Worm (Caenorhabditis elegans) whole organism, L4/young adult: Measurements from ENCODE around the gene ttr-43.

Experiments
- W03F9.2 ChIP-seq: fragments of 150-350 bp; optimal IDR thresholded peaks from 2 replicates; lab custom pipeline; 2014; ENCODE audit warnings: missing biosample characterization, missing genetic modification characterization
- dao-5 ChIP-seq: sonication (generic microtip); optimal IDR thresholded peaks from 2 replicates; lab custom pipeline; 2016; ENCODE audit warnings: missing genotype, missing genetic modification characterization, moderate library complexity, missing compliant biosample characterization
- him-1 ChIP-seq: sonication (generic microtip); optimal IDR thresholded peaks from 2 replicates; lab custom pipeline; 2016; ENCODE audit warnings: missing genotype, missing genetic modification reagents, missing genetic modification characterization, missing compliant biosample characterization

The ttr-43 gene

DNA sequence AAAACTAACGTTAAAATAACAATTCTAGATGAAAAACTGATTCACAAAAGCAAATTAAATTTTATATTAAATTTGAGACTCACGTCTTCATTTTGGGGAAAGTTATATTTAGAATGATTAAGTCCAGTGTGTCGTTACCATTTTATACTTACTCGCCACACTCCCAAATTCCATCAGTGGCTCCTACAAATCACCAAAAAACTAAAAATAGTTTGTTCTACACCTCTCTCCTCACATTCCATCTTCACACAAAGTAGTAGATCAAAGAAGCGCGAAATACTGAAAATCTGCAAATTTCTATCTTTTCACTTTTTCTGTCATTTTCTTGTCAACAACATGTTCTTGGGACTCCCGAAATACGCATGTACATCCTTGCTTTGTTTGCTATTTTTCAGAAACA, 18.4 kb upstream of the ttr-43 start, which contains the start of gene ZC116.5:
Gene ZC116.5, minus strand, starts transcription at position 101 of the 400 bp plus-strand sequence.
- TF ChIP-seq W03F9.2 (tag; lab: Kevin White, UChicago) (no peak), him-1 (tag; lab: Kevin White, UChicago) (no peak), dao-5 (no peak)

ce11 chrV:12607113-12607512, 16.6 kb upstream of the ttr-43 start, which contains the start of gene erg-28:
erg-28 (plus strand) TSS chrV:12607413.
- no peak for TF ChIP-seq W03F9.2 (tag; lab: Kevin White, UChicago)
- no peak for TF ChIP-seq him-1 (tag; lab: Kevin White, UChicago)
- no peak for TF ChIP-seq dao-5

DNA sequence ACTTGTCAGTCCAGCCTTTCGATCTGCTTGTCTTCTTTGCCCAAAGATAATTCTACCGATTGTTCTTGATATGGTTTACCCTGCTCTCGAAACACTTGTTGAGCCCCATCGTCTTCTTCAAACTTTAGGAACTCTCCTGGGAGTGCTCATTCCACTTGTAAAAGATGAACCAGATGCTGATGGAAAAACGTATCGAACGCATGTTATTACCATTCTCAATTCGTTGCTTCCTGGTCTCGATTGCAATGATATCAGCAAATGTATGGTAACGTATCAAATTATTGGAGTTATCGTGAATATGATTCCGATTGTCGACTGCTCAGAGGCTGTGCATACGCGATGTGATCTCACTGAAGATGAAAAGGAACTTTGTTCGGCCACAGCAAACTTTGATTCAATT, 11.3 kb upstream of the ttr-43 start:
- no peak for TF ChIP-seq him-1 (tag; lab: Kevin White, UChicago)
- TF ChIP-seq W03F9.2 (tag; lab: Kevin White, UChicago) = no peak
- TF ChIP-seq dao-5 = no peak

ce11 chrV:12599510-12600242, 9.2 kb upstream of the ttr-43 start, which contains the start of gene C14C10.5:
C14C10.5 (plus strand) TSS chrV:12600192.
- TF ChIP-seq him-1 (tag; lab: Kevin White, UChicago) = no peak
- TF ChIP-seq W03F9.2 (tag; lab: Kevin White, UChicago) = no peak
- TF ChIP-seq dao-5 = no peak

- TF ChIP-seq W03F9.2 (tag; lab: Kevin White, UChicago) (no peak), him-1 (tag; lab: Kevin White, UChicago) (no peak), dao-5 (no peak)
Measured at ce11 chrV:12599110-12599509, 8.6 kb upstream of the ttr-43 start, which contains the start of the genes C14C10.10 and ril-2. C14C10.10 (minus strand) TSS chrV:12599128. ril-2 (minus strand) TSS chrV:12599157.

DNA sequence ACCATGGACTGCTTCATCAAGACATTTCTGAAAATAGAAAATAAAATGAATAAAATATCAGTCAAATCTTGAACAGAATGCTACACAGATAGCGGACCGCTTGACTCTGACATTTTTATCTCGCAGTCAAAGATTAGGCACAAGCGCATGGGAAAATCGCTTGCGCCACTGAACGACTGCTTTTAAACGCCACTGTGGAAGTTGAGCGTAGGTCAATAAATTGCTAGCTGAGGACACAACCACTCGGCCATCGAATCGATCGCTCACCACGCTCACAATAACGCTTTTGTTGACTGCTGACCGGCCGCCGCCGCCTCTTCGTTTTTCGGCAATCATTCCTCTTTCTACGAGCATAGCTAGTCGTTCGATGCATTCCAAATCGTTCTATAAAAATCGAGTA, 6.3 kb upstream of the ttr-43 start:
- TF ChIP-seq W03F9.2 (tag; lab: Kevin White, UChicago) = no peak
- TF ChIP-seq dao-5 = peak; percentile 55

- no peak for TF ChIP-seq W03F9.2 (tag; lab: Kevin White, UChicago)
- TF ChIP-seq dao-5 = no peak
- TF ChIP-seq him-1 (tag; lab: Kevin White, UChicago) = no peak
Measured at ce11 chrV:12596196-12596595, 5.7 kb upstream of the ttr-43 start, which contains the start of gene mma-1. mma-1 (minus strand) TSS chrV:12596296.

DNA sequence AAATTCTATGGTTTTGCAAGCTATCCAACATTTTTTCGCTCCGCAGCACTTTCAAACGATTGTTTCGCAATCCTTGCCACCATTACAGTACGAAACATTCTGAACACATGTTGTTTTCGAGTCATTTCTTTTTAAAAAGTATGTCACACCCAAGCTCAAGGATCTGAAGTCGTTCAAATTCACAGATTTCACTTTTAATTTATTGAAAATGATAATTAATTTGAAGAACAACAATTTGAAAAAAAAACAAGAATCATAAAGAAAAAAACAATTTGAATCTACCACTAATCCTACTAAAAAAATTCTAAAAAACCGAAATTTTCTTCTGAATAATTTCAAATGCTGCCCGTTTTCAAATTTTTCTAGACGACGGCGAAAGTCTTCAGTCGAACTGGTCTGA, 1.9 kb upstream of the ttr-43 start, which contains the start of gene C14C10.2:
Gene C14C10.2, minus strand, starts transcription at position 101 of the 400 bp plus-strand sequence.
- no peak for TF ChIP-seq dao-5
- TF ChIP-seq W03F9.2 (tag; lab: Kevin White, UChicago) = no peak
- no peak for TF ChIP-seq him-1 (tag; lab: Kevin White, UChicago)

- TF ChIP-seq dao-5 (no peak), W03F9.2 (tag; lab: Kevin White, UChicago) (no peak)
Measured at ce11 chrV:12588030-12588429, 2.5 kb downstream of the ttr-43 start, which contains the start of gene C14C10.1. C14C10.1 (plus strand) TSS chrV:12588330.

ce11 chrV:12586793-12587192, 3.7 kb downstream of the ttr-43 start:
- no peak for TF ChIP-seq him-1 (tag; lab: Kevin White, UChicago)
- no peak for TF ChIP-seq W03F9.2 (tag; lab: Kevin White, UChicago)
- no peak for TF ChIP-seq dao-5

DNA sequence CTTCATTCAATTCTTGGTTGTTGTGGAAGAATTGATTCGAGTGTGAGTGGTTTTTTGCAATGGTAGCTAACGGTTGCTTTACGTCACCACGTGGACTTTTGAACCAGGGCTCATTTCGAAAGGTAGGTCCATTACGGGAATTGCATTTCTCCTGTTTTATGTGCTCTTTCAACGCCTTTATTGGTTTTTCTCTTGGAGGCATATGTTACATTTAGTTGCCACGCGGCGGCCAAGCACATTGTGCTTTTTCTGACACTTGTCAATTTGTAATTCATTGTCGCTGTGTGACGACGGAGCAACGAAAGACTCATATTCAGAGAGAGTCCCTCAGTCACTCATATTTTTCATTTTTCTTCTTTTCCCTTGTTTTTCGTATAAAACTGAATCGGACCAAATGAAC, 5.7 kb downstream of the ttr-43 start:
- TF ChIP-seq W03F9.2 (tag; lab: Kevin White, UChicago) (no peak), him-1 (tag; lab: Kevin White, UChicago) (no peak), dao-5 (no peak)

ce11 chrV:12583421-12583820, 7.1 kb downstream of the ttr-43 start:
- TF ChIP-seq dao-5 (no peak), W03F9.2 (tag; lab: Kevin White, UChicago) (no peak), him-1 (tag; lab: Kevin White, UChicago) (no peak)

- TF ChIP-seq dao-5 (no peak), W03F9.2 (tag; lab: Kevin White, UChicago) (no peak), him-1 (tag; lab: Kevin White, UChicago) (no peak)
Measured at ce11 chrV:12579299-12579698, 11.2 kb downstream of the ttr-43 start, which contains the start of gene E02A10.3. E02A10.3 (plus strand) TSS chrV:12579599.

ce11 chrV:12576495-12576947, 14.0 kb downstream of the ttr-43 start, which contains the start of gene grl-23:
grl-23 (minus strand) TSS chrV:12576897.
- TF ChIP-seq him-1 (tag; lab: Kevin White, UChicago) (no peak), W03F9.2 (tag; lab: Kevin White, UChicago) (no peak), dao-5 (no peak)
